Worm (Caenorhabditis elegans): ENCODE results near the gene tba-7.

DNA sequence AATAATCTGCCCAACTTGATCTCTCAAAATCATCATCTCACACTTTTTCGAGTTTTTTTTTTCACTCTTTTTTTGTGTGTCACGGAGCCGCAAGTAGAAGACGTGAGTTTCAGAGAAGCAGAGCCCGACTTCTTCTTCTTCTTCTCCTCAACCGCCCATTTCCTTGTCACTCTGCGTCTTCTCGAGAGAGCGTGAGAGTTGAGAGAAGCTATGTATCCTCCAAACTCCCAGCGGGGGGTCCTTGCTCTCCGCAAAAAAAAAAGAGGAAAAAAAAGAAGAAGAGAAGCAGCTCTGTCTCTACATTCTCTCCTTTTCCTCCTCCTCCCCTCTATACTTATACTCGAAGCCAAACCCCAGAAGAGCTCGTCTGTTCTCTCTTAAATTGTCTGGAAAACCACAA lies 37.2 kb downstream of the tba-7 start:
- TF ChIP-seq dmd-4 (tag; optimal IDR thresholded peaks at IDR 0.05; ENCODE audit: borderline replicate concordance) (no peak), che-1 (tag; optimal IDR thresholded peaks at IDR 0.05) (no peak), ahr-1 (tag; optimal IDR thresholded peaks at IDR 0.05) (no peak), elt-2 (tag; optimal IDR thresholded peaks at IDR 0.05) (no peak), npax-4 (tag; optimal IDR thresholded peaks at IDR 0.05) (no peak), ceh-9 (tag; optimal IDR thresholded peaks at IDR 0.05) (no peak), ets-4 (tag; optimal IDR thresholded peaks at IDR 0.05) (no peak)
